Worm (Caenorhabditis elegans): ENCODE measurements around the gene gba-4.
"Not testable (repeated sequence)": the region's sequence is repeated elsewhere in the genome, so short reads cannot be mapped to it uniquely, and the experiment has no call there.

The gba-4 gene

DNA sequence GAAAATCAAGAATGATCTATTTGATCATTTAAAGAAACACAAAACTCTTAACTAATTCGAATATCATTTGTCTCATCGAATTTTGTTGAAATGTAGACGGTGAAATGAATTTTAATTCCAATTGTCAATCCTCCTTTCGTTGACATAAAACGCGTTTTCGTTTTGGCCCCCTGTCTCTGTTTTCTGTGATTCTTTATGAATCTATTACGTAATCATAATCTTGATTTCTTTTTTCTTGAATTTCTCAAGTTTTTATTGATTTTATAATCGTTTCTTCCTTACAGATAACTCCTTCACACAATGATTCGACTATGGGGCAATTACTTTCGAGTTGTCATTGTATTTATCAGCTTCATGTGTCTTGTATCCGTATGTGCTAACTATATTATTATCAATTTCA, 18.5 kb downstream of the gba-4 start, which contains the start of gene Y4C6B.3:
Gene Y4C6B.3 (plus strand): TSS at position 301 of the 400 bp plus-strand sequence.
- TF ChIP-seq mls-2 (tag; optimal IDR thresholded peaks at IDR 0.05) (no peak), zip-8 (tag; optimal IDR thresholded peaks at IDR 0.05) (peak; percentile 65)

- TF ChIP-seq ceh-43 (GFP tag; optimal IDR thresholded peaks at IDR 0.05), result no peak
- no peak for TF ChIP-seq zip-8 (tag; optimal IDR thresholded peaks at IDR 0.05)
- TF ChIP-seq M03D4.4 (tag; optimal IDR thresholded peaks at IDR 0.05), result no peak
These were observed 24.6 kb downstream of the gba-4 start, which contains the start of gene Y4C6B.4 for ce11 chrIV:5326144-5326543. TSS of gene Y4C6B.4 (plus strand) at chrIV:5326444.

DNA sequence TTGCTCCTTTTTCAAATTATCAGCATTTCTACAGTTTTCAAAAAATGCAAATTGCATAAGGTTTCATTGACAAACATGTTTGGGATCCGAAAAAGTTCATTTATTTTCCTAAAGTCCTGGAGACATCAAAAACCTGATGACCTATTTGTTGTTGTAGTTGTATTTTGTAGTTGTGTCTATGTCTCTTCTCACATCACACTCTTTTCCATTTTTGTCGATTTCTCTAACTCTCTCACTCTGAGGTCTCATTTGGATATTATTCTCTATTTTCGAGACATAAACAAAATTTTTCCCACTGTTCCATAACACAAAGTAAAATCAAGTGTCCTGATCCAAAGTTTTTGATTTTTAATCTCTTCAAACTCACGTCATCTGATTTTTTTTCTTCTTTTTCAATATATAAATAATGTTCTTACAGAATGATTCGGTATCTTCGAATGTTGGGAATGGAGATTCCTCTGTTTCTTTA, 31.8 kb downstream of the gba-4 start, which contains the start of gene slc-46A:
Gene slc-46A (plus strand): TSS at position 419 of the 469 bp plus-strand sequence.
- no peak for TF ChIP-seq flh-1 (GFP tag; optimal IDR thresholded peaks at IDR 0.05)

DNA sequence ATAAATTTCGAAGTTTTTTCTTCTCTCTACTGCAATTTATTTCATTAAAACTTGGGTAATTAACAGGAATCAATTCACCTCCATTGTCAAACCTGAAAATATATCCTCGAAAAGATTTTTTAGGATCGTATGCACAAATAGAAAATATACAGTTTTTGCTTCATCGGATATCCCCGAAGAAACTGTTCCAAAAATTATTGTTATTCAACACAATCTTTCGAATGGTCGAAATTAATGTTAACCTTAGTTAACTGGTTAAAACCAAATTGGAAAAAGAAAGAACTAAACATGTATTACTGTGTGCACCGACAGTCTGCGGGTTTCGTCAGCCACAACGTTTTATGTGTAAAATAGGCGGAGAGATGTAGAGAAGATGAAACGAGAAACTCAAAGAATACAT, 33.6 kb downstream of the gba-4 start:
- TF ChIP-seq tbx-8 (GFP tag; optimal IDR thresholded peaks at IDR 0.05) (no peak), lin-13 (tag; optimal IDR thresholded peaks at IDR 0.05) (no peak), ceh-43 (GFP tag; optimal IDR thresholded peaks at IDR 0.05) (no peak), sptf-1 (tag; optimal IDR thresholded peaks at IDR 0.05) (no peak)

DNA sequence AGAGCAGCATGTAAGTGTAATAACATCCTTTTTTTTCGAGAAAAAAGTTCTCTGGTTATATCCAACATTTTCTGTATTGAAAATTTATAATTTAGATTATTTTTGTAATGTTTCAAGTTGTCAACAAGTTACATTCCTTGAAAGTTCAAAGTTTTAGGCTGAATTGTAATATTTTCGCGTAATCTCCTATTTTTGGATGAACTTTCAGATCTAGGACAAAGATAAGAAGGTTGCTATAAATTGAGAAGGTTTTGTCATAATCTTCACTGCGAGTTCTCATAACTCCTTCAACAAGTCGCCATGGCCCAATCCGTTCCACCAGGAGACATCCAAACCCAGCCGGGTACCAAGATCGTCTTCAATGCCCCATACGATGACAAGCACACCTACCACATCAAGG, 34.5 kb downstream of the gba-4 start, which contains the start of gene msp-65:
Gene msp-65 (plus strand): TSS at position 301 of the 400 bp plus-strand sequence.
- not testable (repeated sequence) for TF ChIP-seq zip-8, nhr-76, pha-4 (tag; optimal IDR thresholded peaks at IDR 0.05)

DNA sequence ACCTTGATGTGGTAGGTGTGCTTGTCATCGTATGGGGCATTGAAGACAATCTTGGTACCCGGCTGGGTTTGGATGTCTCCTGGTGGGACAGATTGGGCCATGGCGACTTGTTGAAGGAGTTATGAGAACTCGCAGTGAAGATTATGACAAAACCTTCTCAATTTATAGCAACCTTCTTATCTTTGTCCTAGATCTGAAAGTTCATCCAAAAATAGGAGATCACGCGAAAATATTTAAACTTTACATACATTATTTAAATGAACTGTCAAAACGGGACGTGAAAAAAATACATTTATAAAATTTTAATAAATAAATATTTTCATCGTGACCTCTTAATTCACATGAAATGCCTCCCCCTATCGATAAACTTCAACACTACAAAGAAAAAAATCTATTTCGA, 37.7 kb downstream of the gba-4 start, which contains the start of the genes msp-59 and ZK354.2:
Gene msp-59 (minus strand): TSS at position 101 of the 400 bp plus-strand sequence.
Gene ZK354.2 (plus strand): TSS at position 395 of the 400 bp plus-strand sequence.
- TF ChIP-seq lsy-2, nhr-237, pha-4 (tag; optimal IDR thresholded peaks at IDR 0.05): not testable (repeated sequence)

ce11 chrIV:5309742-5310141, 41.0 kb downstream of the gba-4 start, which contains the start of gene ZK354.3:
TSS of gene ZK354.3 (plus strand) at chrIV:5310042.
- TF ChIP-seq unc-120 (tag; optimal IDR thresholded peaks at IDR 0.05; ENCODE audit: poor library complexity, severe bottlenecking) (no peak), mab-5 (tag; optimal IDR thresholded peaks at IDR 0.05) (no peak), lin-13 (tag; optimal IDR thresholded peaks at IDR 0.05) (no peak), unc-62 (GFP tag; optimal IDR thresholded peaks at IDR 0.05) (no peak), ceh-43 (GFP tag; optimal IDR thresholded peaks at IDR 0.05) (no peak), sem-2 (GFP tag; optimal IDR thresholded peaks at IDR 0.05) (no peak)

ce11 chrIV:5308046-5308643, 42.6 kb downstream of the gba-4 start, which contains the start of the genes ZK354.9 and msp-58:
TSS of gene ZK354.9 (minus strand) at chrIV:5308146.
TSS of gene msp-58 (plus strand) at chrIV:5308593.
- TF ChIP-seq sptf-1 (tag; optimal IDR thresholded peaks at IDR 0.05); unc-62 (GFP tag; optimal IDR thresholded peaks at IDR 0.05); drap-1 (GFP tag; optimal IDR thresholded peaks at IDR 0.05): not testable (repeated sequence)

ce11 chrIV:5306040-5306439, 44.7 kb downstream of the gba-4 start, which contains the start of gene ZK354.8:
TSS of gene ZK354.8 (minus strand) at chrIV:5306140.
- TF ChIP-seq elt-3 (tag; optimal IDR thresholded peaks at IDR 0.05), result no peak
- no peak for TF ChIP-seq nhr-237 (tag; optimal IDR thresholded peaks at IDR 0.05)
- TF ChIP-seq mls-2 (tag; optimal IDR thresholded peaks at IDR 0.05), result no peak
- no peak for TF ChIP-seq ceh-83 (GFP tag; optimal IDR thresholded peaks at IDR 0.05)
- TF ChIP-seq lin-32 (GFP tag; optimal IDR thresholded peaks at IDR 0.05), result no peak
- TF ChIP-seq ces-1 (GFP tag; optimal IDR thresholded peaks at IDR 0.05), result no peak
- TF ChIP-seq unc-62 (GFP tag; optimal IDR thresholded peaks at IDR 0.05), result no peak
- TF ChIP-seq unc-39 (tag; optimal IDR thresholded peaks at IDR 0.05), result no peak
- TF ChIP-seq pha-4 (tag; optimal IDR thresholded peaks at IDR 0.05), result no peak
- TF ChIP-seq hlh-1 (tag; optimal IDR thresholded peaks at IDR 0.05), result no peak
- no peak for TF ChIP-seq elt-1 (tag; optimal IDR thresholded peaks at IDR 0.05; ENCODE audit: borderline replicate concordance, insufficient read depth)
- TF ChIP-seq blmp-1 (tag; optimal IDR thresholded peaks at IDR 0.05), result no peak
- no peak for TF ChIP-seq ztf-11 (tag; optimal IDR thresholded peaks at IDR 0.05)
- TF ChIP-seq cnd-1 (tag; optimal IDR thresholded peaks at IDR 0.05), result no peak
- TF ChIP-seq zip-8 (tag; optimal IDR thresholded peaks at IDR 0.05), result no peak
- no peak for TF ChIP-seq nhr-28 (tag; optimal IDR thresholded peaks at IDR 0.05)
- TF ChIP-seq M03D4.4 (tag; optimal IDR thresholded peaks at IDR 0.05), result no peak
- no peak for TF ChIP-seq sem-2 (GFP tag; optimal IDR thresholded peaks at IDR 0.05)
- no peak for TF ChIP-seq bed-3 (GFP tag; optimal IDR thresholded peaks at IDR 0.05)

All from whole organism, mixed stage, embryonic.